Fruit fly (Drosophila melanogaster) Kc167 (cell line): ENCODE results near the gene feo.

Experiments
- h ChIP-seq: fragments of >200 bp; optimal IDR thresholded peaks from 3 replicates; lab custom pipeline; 2018; ENCODE audit warnings: missing external identifiers
- psq ChIP-seq: fragments of >200 bp; optimal IDR thresholded peaks from 2 replicates; lab custom pipeline; 2017; ENCODE audit warnings: missing external identifiers

dm6 chrX:10869045-10869444 is 14.4 kb upstream of the feo start, which contains the start of gene CG2157:
- TF ChIP-seq psq (lab: Kevin White, UChicago), result no peak
- no peak for TF ChIP-seq h (lab: Kevin White, UChicago)
